Worm (Caenorhabditis elegans): ENCODE measurements around the gene str-25.

str-25 gene

ce11 chrV:16141071-16141470, 25.6 kb downstream of the str-25 start, which contains the start of gene clc-32:
Gene clc-32 (minus strand): TSS chrV:16141171.
- TF ChIP-seq pqm-1 (tag; optimal IDR thresholded peaks at IDR 0.05), result no peak
- TF ChIP-seq unc-39 (tag; optimal IDR thresholded peaks at IDR 0.05), result no peak
- no peak for TF ChIP-seq ztf-11 (tag; optimal IDR thresholded peaks at IDR 0.05)
- no peak for TF ChIP-seq lir-3 (tag; optimal IDR thresholded peaks at IDR 0.05)
- TF ChIP-seq aha-1 (tag), result no peak
- no peak for TF ChIP-seq daf-16 (GFP tag; optimal IDR thresholded peaks at IDR 0.05)
- TF ChIP-seq daf-16 (tag; optimal IDR thresholded peaks at IDR 0.05), result no peak
- no peak for TF ChIP-seq nhr-48 (tag; optimal IDR thresholded peaks at IDR 0.05)
- TF ChIP-seq nhr-41 (GFP tag; IDR thresholded peaks at IDR 0.05), result no peak
- no peak for TF ChIP-seq madf-9 (GFP tag; conservative IDR thresholded peaks at IDR 0.05)
- no peak for TF ChIP-seq pha-4 (GFP tag; IDR thresholded peaks at IDR 0.05)
- no peak for TF ChIP-seq pha-4 (tag; optimal IDR thresholded peaks at IDR 0.05)
- TF ChIP-seq skn-1 (tag; optimal IDR thresholded peaks at IDR 0.05), result no peak
- TF ChIP-seq F49E8.2 (tag; optimal IDR thresholded peaks at IDR 0.05; ENCODE audit: borderline replicate concordance), result no peak
- TF ChIP-seq ceh-20 (GFP tag; IDR thresholded peaks at IDR 0.05), result no peak

DNA sequence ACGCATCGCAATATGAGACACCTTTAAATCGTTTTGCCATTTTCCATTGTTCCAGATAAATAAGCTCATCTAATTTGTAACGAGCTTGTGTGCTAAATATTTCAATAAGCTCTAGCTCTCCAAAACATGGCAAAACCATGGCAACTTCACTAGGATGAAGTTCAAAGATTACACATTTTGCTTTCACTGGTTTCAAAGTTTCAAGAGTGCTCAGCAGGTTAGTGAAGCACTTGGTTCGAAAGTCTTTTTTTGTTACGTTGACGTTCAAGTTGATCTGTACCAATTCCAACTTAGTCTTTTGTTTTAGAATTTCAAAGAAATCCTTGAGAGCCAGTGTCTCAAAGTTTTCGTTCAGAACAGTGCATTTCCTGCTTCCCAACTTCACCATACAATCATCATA, 26.9 kb downstream of the str-25 start, which contains the start of gene fbxa-18:
Gene fbxa-18 (plus strand): TSS at position 301 of the 400 bp plus-strand sequence.
- TF ChIP-seq daf-19 (GFP tag; conservative IDR thresholded peaks at IDR 0.05) (no peak), lin-39 (tag; optimal IDR thresholded peaks at IDR 0.05) (no peak)

- TF ChIP-seq dmd-6 (GFP tag; IDR thresholded peaks at IDR 0.05) (peak; percentile 52; the same call in 1 of the 2 replicates), dmd-8 (GFP tag; IDR thresholded peaks at IDR 0.05) (no peak), zip-11 (GFP tag; IDR thresholded peaks at IDR 0.05) (no peak), unc-62 (GFP tag; optimal IDR thresholded peaks at IDR 0.05 in 1 of 2) (peak in 1 of 2 experiments; percentile 4), unc-62 (tag; optimal IDR thresholded peaks at IDR 0.05) (no peak), nhr-28 (tag; optimal IDR thresholded peaks at IDR 0.05) (peak; percentile 66), nhr-77 (tag; optimal IDR thresholded peaks at IDR 0.05) (peak; percentile 41), pqm-1 (tag; optimal IDR thresholded peaks at IDR 0.05) (peak; percentile 42)
Observed at ce11 chrV:16143066-16143581, 27.6 kb downstream of the str-25 start, which contains the start of gene fbxa-88. Gene fbxa-88 (minus strand): TSS chrV:16143116.

- TF ChIP-seq lin-39 (tag; optimal IDR thresholded peaks at IDR 0.05) (no peak), unc-62 (GFP tag; optimal IDR thresholded peaks at IDR 0.05 in 1 of 2) (peak in 1 of 2 experiments; percentile 91), unc-62 (tag; optimal IDR thresholded peaks at IDR 0.05) (no peak)
Observed at ce11 chrV:16145009-16145408, 29.5 kb downstream of the str-25 start.

ce11 chrV:16148805-16149204, 33.3 kb downstream of the str-25 start, which contains the start of gene F10A3.4:
Gene F10A3.4 (plus strand): TSS chrV:16149105.
- no peak for TF ChIP-seq ZK546.5 (tag; optimal IDR thresholded peaks at IDR 0.05)
- TF ChIP-seq set-16 (GFP tag; IDR thresholded peaks at IDR 0.05), result no peak

- TF ChIP-seq tra-1 (GFP tag; IDR thresholded peaks at IDR 0.05) (no peak), nhr-6 (tag; optimal IDR thresholded peaks at IDR 0.05) (no peak), fkh-10 (GFP tag; optimal IDR thresholded peaks at IDR 0.05) (no peak), nhr-102 (tag; optimal IDR thresholded peaks at IDR 0.05) (no peak), R02D3.7 (tag; optimal IDR thresholded peaks at IDR 0.05) (no peak)
Observed at ce11 chrV:16153375-16153774, 37.9 kb downstream of the str-25 start, which contains the start of gene str-254. Gene str-254 (minus strand): TSS chrV:16153475.

ce11 chrV:16155111-16155510, 39.6 kb downstream of the str-25 start, which contains the start of gene str-97:
Gene str-97 (minus strand): TSS chrV:16155211.
- TF ChIP-seq lir-3 (tag; optimal IDR thresholded peaks at IDR 0.05), result no peak
- TF ChIP-seq unc-62 (GFP tag; optimal IDR thresholded peaks at IDR 0.05 in 1 of 2), result peak in 1 of 2 experiments; percentile 62
- TF ChIP-seq unc-62 (tag; optimal IDR thresholded peaks at IDR 0.05), result no peak
